Worm (Caenorhabditis elegans): ENCODE results near the gene F17C11.26.

Gene F17C11.26

ce11 chrV:10941150-10941549, at the start of gene F17C11.26:
Gene F17C11.26 (plus strand): TSS chrV:10941450.
- TF ChIP-seq skn-1 (tag; optimal IDR thresholded peaks at IDR 0.05) = no peak
- TF ChIP-seq hlh-11 (tag; optimal IDR thresholded peaks at IDR 0.05) = no peak

- TF ChIP-seq Y105C5A.15 (GFP tag; IDR thresholded peaks at IDR 0.05) = no peak
- TF ChIP-seq aha-1 (tag) = peak; percentile 57
Measured at ce11 chrV:10893510-10894128, 47.6 kb upstream of the F17C11.26 start, which contains the start of gene F32D8.4. Gene F32D8.4 (minus strand): TSS chrV:10893560.

- no peak for TF ChIP-seq daf-19 (GFP tag; conservative IDR thresholded peaks at IDR 0.05)
- peak; percentile 68 for TF ChIP-seq nhr-6 (tag; optimal IDR thresholded peaks at IDR 0.05)
- TF ChIP-seq unc-39 (tag; optimal IDR thresholded peaks at IDR 0.05) = no peak
- TF ChIP-seq pqm-1 (tag; optimal IDR thresholded peaks at IDR 0.05) = peak; percentile 1
- no peak for TF ChIP-seq F44E2.7 (GFP tag; IDR thresholded peaks at IDR 0.05)
- TF ChIP-seq zip-2 (tag; optimal IDR thresholded peaks at IDR 0.05) = no peak
- TF ChIP-seq Y75B8A.6 (GFP tag; IDR thresholded peaks at IDR 0.05) = no peak
- TF ChIP-seq cey-2 (tag; optimal IDR thresholded peaks at IDR 0.05; ENCODE audit: borderline replicate concordance, insufficient read depth) = no peak
- TF ChIP-seq F10B5.3 (tag; optimal IDR thresholded peaks at IDR 0.05) = no peak
- TF ChIP-seq madf-5 (GFP tag; IDR thresholded peaks at IDR 0.05) = no peak
- TF ChIP-seq attf-4 (tag; optimal IDR thresholded peaks at IDR 0.05) = no peak
- peak; percentile 50 for TF ChIP-seq mxl-3 (GFP tag; optimal IDR thresholded peaks at IDR 0.05)
- peak in 1 of 2 experiments; percentile 80 for TF ChIP-seq hif-1 (tag; optimal IDR thresholded peaks at IDR 0.05)
- peak; percentile 67 for TF ChIP-seq nhr-48 (tag; optimal IDR thresholded peaks at IDR 0.05)
- TF ChIP-seq dpl-1 (GFP tag; optimal IDR thresholded peaks at IDR 0.05) = peak; percentile 83
- no peak for TF ChIP-seq ceh-82 (tag; optimal IDR thresholded peaks at IDR 0.05)
- no peak for TF ChIP-seq nhr-111 (GFP tag; optimal IDR thresholded peaks at IDR 0.05)
- peak; percentile 48 for TF ChIP-seq nhr-102 (tag; optimal IDR thresholded peaks at IDR 0.05)
- no peak for TF ChIP-seq zag-1 (tag; optimal IDR thresholded peaks at IDR 0.05)
- TF ChIP-seq hlh-30 (tag; optimal IDR thresholded peaks at IDR 0.05; ENCODE audit: insufficient read depth) = peak; percentile 49
- no peak for TF ChIP-seq mxl-2 (GFP tag; conservative IDR thresholded peaks at IDR 0.05)
- TF ChIP-seq lsy-2 (tag; optimal IDR thresholded peaks at IDR 0.05) = peak in 1 of 2 experiments; percentile 90
- TF ChIP-seq ces-1 (GFP tag; optimal IDR thresholded peaks at IDR 0.05) = no peak
- peak; percentile 46 for TF ChIP-seq dmd-6 (GFP tag; IDR thresholded peaks at IDR 0.05)
- TF ChIP-seq egl-27 (tag; optimal IDR thresholded peaks at IDR 0.05) = no peak
- TF ChIP-seq snpc-4 (tag; optimal IDR thresholded peaks at IDR 0.05) = no peak
- TF ChIP-seq madf-9 (GFP tag; conservative IDR thresholded peaks at IDR 0.05) = 0 out of 2 replicates have a peak, but pooled peaks have one; percentile 32
- no peak for TF ChIP-seq fos-1 (tag; optimal IDR thresholded peaks at IDR 0.05)
- peak in 1 of 2 experiments; percentile 84 for TF ChIP-seq unc-62 (GFP tag; optimal IDR thresholded peaks at IDR 0.05 in 1 of 2)
- no peak for TF ChIP-seq unc-62 (tag; optimal IDR thresholded peaks at IDR 0.05)
- no peak for TF ChIP-seq zfp-2 (tag; optimal IDR thresholded peaks at IDR 0.05)
- TF ChIP-seq dve-1 (tag; optimal IDR thresholded peaks at IDR 0.05; ENCODE audit: insufficient read depth) = peak; percentile 85
- TF ChIP-seq lir-3 (tag; optimal IDR thresholded peaks at IDR 0.05) = no peak
- peak; percentile 64 for TF ChIP-seq nhr-77 (tag; optimal IDR thresholded peaks at IDR 0.05)
- no peak for TF ChIP-seq R02D3.7 (tag; optimal IDR thresholded peaks at IDR 0.05)
- TF ChIP-seq F49E8.2 (tag; optimal IDR thresholded peaks at IDR 0.05; ENCODE audit: borderline replicate concordance) = no peak
- no peak for TF ChIP-seq nhr-237 (tag; optimal IDR thresholded peaks at IDR 0.05)
- peak; percentile 74 for TF ChIP-seq duxl-1 (tag; optimal IDR thresholded peaks at IDR 0.05; ENCODE audit: poor library complexity)
- no peak for TF ChIP-seq lin-1 (GFP tag; IDR thresholded peaks at IDR 0.05)
- TF ChIP-seq lin-13 (GFP tag; optimal IDR thresholded peaks at IDR 0.05) = peak; percentile 79
- TF ChIP-seq saeg-2 (GFP tag; IDR thresholded peaks at IDR 0.05) = no peak
- no peak for TF ChIP-seq zip-11 (GFP tag; IDR thresholded peaks at IDR 0.05)
- no peak for TF ChIP-seq aly-2 (tag; optimal IDR thresholded peaks at IDR 0.05)
- peak; percentile 94 for TF ChIP-seq lin-38 (GFP tag; IDR thresholded peaks at IDR 0.05)
Measured at ce11 chrV:10894601-10895000, 46.6 kb upstream of the F17C11.26 start, which contains the start of the genes F32D8.14 and F32D8.5. Gene F32D8.14 (minus strand): TSS chrV:10894788. Gene F32D8.5 (plus strand): TSS chrV:10894800.

Measured in whole organism, L4 larva.